Fruit fly (Drosophila melanogaster) whole organism, embryonic: ENCODE data around the gene alphaTub84B.
A peak's percentile ranks its signal among the peaks of the same experiment; 100 is the strongest.

ENCODE experiments used
- Bdp1 ChIP-seq: fragments of 200-800 bp; sonication (Bioruptor generic); optimal IDR thresholded peaks from 3 replicates; lab custom pipeline; 2016; ENCODE audit warnings: missing biosample characterization, missing genetic modification characterization
- CG10147 ChIP-seq: fragments of 200-800 bp; sonication (Bioruptor generic); optimal IDR thresholded peaks from 2 replicates; lab custom pipeline; 2019; ENCODE audit warnings: missing biosample characterization, mild to moderate bottlenecking, missing genetic modification characterization, moderate library complexity
- CG10654 ChIP-seq: fragments of 200-800 bp; sonication (Bioruptor generic); optimal IDR thresholded peaks from 2 replicates; lab custom pipeline; 2016; ENCODE audit warnings: missing biosample characterization, missing genetic modification characterization
- CG10979 ChIP-seq: fragments of 200-800 bp; sonication (Bioruptor generic); optimal IDR thresholded peaks from 2 replicates; lab custom pipeline; 2018; ENCODE audit warnings: missing biosample characterization, mild to moderate bottlenecking, missing genetic modification characterization, moderate library complexity
- CG11723 ChIP-seq: fragments of 200-800 bp; sonication (Bioruptor generic); optimal IDR thresholded peaks from 2 replicates; lab custom pipeline; 2017; ENCODE audit warnings: missing biosample characterization, mild to moderate bottlenecking, missing genetic modification characterization
- CG14050 ChIP-seq: fragments of 200-800 bp; sonication (Bioruptor generic); IDR thresholded peaks from 3 replicates; pipeline ENCODE4 v1.3.6; 2022; ENCODE audit warnings: missing biosample characterization, missing genetic modification characterization
- CG14860 ChIP-seq: fragments of 200-800 bp; sonication (Bioruptor generic); IDR thresholded peaks from 3 replicates; pipeline ENCODE4 v1.3.6; 2022; ENCODE audit warnings: missing biosample characterization, missing genetic modification characterization; ENCODE audit not compliant: partially characterized antibody
- CG15696 ChIP-seq: fragments of 200-800 bp; sonication (Bioruptor generic); optimal IDR thresholded peaks from 2 replicates; lab custom pipeline; 2019; ENCODE audit warnings: missing biosample characterization, mild to moderate bottlenecking, missing genetic modification characterization, moderate library complexity
- CG16813 ChIP-seq: fragments of 200-800 bp; sonication (Bioruptor generic); IDR thresholded peaks from 3 replicates; pipeline ENCODE4 v1.3.6; 2022; ENCODE audit warnings: missing biosample characterization, missing genetic modification characterization; ENCODE audit not compliant: partially characterized antibody
- CG17328 ChIP-seq: fragments of 200-800 bp; sonication (Bioruptor generic); IDR thresholded peaks from 2 replicates; pipeline ENCODE4 v1.3.6; 2022; ENCODE audit warnings: missing biosample characterization, missing genetic modification characterization
- CG17385 ChIP-seq: fragments of 200-800 bp; sonication (Bioruptor generic); optimal IDR thresholded peaks from 3 replicates; lab custom pipeline; 2018; ENCODE audit warnings: missing biosample characterization, mild to moderate bottlenecking, missing genetic modification characterization
- CG17829 ChIP-seq: fragments of 200-800 bp; optimal IDR thresholded peaks from 2 replicates; lab custom pipeline; 2019; ENCODE audit warnings: missing biosample characterization, mild to moderate bottlenecking, missing genetic modification characterization, moderate library complexity
- CG3065 ChIP-seq: fragments of 200-800 bp; sonication (Bioruptor generic); optimal IDR thresholded peaks from 2 replicates; lab custom pipeline; 2016; ENCODE audit warnings: missing biosample characterization, missing genetic modification characterization
- CG32772 ChIP-seq: fragments of 200-800 bp; sonication (Bioruptor generic); IDR thresholded peaks from 2 replicates; pipeline ENCODE4 v1.3.6; 2022; ENCODE audit warnings: missing biosample characterization, missing genetic modification characterization
- CG3726 ChIP-seq: fragments of 200-800 bp; sonication (Bioruptor generic); IDR thresholded peaks from 3 replicates; pipeline ENCODE4, ENCODE4 v1.3.6; 2022; ENCODE audit warnings: missing biosample characterization, missing genetic modification characterization
- CG4360 ChIP-seq: fragments of 200-800 bp; sonication (Bioruptor generic); IDR thresholded peaks from 2 replicates; pipeline ENCODE4 v1.3.6; 2022; ENCODE audit warnings: missing biosample characterization, missing genetic modification characterization
- CG4707 ChIP-seq: fragments of 200-800 bp; sonication (Bioruptor generic); optimal IDR thresholded peaks from 2 replicates; lab custom pipeline; 2018; ENCODE audit warnings: missing biosample characterization, mild to moderate bottlenecking, missing genetic modification characterization, moderate library complexity
- CG7271 ChIP-seq: fragments of 200-800 bp; sonication (Bioruptor generic); optimal IDR thresholded peaks from 2 replicates; lab custom pipeline; 2018; ENCODE audit warnings: missing biosample characterization, mild to moderate bottlenecking, missing genetic modification characterization, moderate library complexity
- CG8281 ChIP-seq: fragments of 200-800 bp; sonication (Bioruptor generic); optimal IDR thresholded peaks from 2 replicates; lab custom pipeline; 2018; ENCODE audit warnings: missing biosample characterization, mild to moderate bottlenecking, missing genetic modification characterization, moderate library complexity
- Dip3 ChIP-seq: fragments of 200-800 bp; sonication (Bioruptor generic); optimal IDR thresholded peaks from 3 replicates; lab custom pipeline; 2016; ENCODE audit warnings: missing biosample characterization, missing genetic modification characterization
- Fer2 ChIP-seq: fragments of 200-800 bp; sonication (Bioruptor generic); optimal IDR thresholded peaks from 2 replicates; lab custom pipeline; 2018; ENCODE audit warnings: missing biosample characterization, mild to moderate bottlenecking, missing genetic modification characterization, moderate library complexity
- HLH3B ChIP-seq: fragments of 200-800 bp; sonication (Bioruptor generic); IDR thresholded peaks from 2 replicates; pipeline ENCODE4 v1.3.6; 2022; ENCODE audit warnings: missing biosample characterization, missing genetic modification characterization
- HLHmδ ChIP-seq: fragments of 200-800 bp; sonication (Bioruptor generic); optimal IDR thresholded peaks from 2 replicates; lab custom pipeline; 2018; ENCODE audit warnings: missing biosample characterization, mild to moderate bottlenecking, missing genetic modification characterization, moderate library complexity
- Kr ChIP-seq: fragments of 200-800 bp; sonication (Bioruptor generic); optimal IDR thresholded peaks from 2 replicates; lab custom pipeline; 2017; ENCODE audit warnings: missing biosample characterization, mild to moderate bottlenecking, missing genetic modification characterization
- Max ChIP-seq: fragments of 200-800 bp; sonication (Bioruptor generic); optimal IDR thresholded peaks from 2 replicates; lab custom pipeline; 2016; ENCODE audit warnings: missing biosample characterization, mild to moderate bottlenecking, missing genetic modification characterization
- NC2β ChIP-seq: fragments of 200-800 bp; sonication (Bioruptor generic); optimal IDR thresholded peaks from 2 replicates; lab custom pipeline; 2016; ENCODE audit warnings: missing biosample characterization, missing genetic modification characterization
- Usf ChIP-seq: fragments of 200-800 bp; sonication (Bioruptor generic); optimal IDR thresholded peaks from 2 replicates; lab custom pipeline; 2017; ENCODE audit warnings: missing genotype, missing biosample characterization, missing genetic modification characterization
- Xbp1 ChIP-seq: fragments of 200-800 bp; sonication (Bioruptor generic); optimal IDR thresholded peaks from 3 replicates; lab custom pipeline; 2016; ENCODE audit warnings: missing biosample characterization, mild to moderate bottlenecking, missing genetic modification characterization
- ap ChIP-seq: fragments of 200-800 bp; sonication (Bioruptor generic); IDR thresholded peaks from 2 replicates; pipeline ENCODE4 v1.3.6; 2022; ENCODE audit warnings: missing biosample characterization, missing genetic modification characterization
- bigmax ChIP-seq: fragments of 200-800 bp; sonication (Bioruptor generic); optimal IDR thresholded peaks from 2 replicates; lab custom pipeline; 2018; ENCODE audit warnings: missing biosample characterization, mild to moderate bottlenecking, missing genetic modification characterization
- da ChIP-seq: fragments of 200-800 bp; sonication (Bioruptor generic); optimal IDR thresholded peaks from 2 replicates; lab custom pipeline; 2016; ENCODE audit warnings: missing biosample characterization, missing genetic modification characterization
- dm ChIP-seq: fragments of 200-800 bp; sonication (Bioruptor generic); optimal IDR thresholded peaks from 3 replicates; lab custom pipeline; 2016; ENCODE audit warnings: missing biosample characterization, missing genetic modification characterization
- ewg ChIP-seq: fragments of 200-800 bp; sonication (Bioruptor generic); optimal IDR thresholded peaks from 3 replicates; lab custom pipeline; 2017; ENCODE audit warnings: mild to moderate bottlenecking, missing biosample characterization, missing genetic modification reagents, missing genetic modification characterization
- hth ChIP-seq: fragments of >200 bp; optimal IDR thresholded peaks from 2 replicates; lab custom pipeline; 2017; ENCODE audit warnings: inconsistent platforms
- luna ChIP-seq: fragments of 200-800 bp; sonication (Bioruptor generic); optimal IDR thresholded peaks from 2 replicates; lab custom pipeline; 2016; ENCODE audit warnings: missing biosample characterization, missing genetic modification characterization
- nom ChIP-seq: fragments of 200-800 bp; sonication (Bioruptor generic); optimal IDR thresholded peaks from 2 replicates; lab custom pipeline; 2017; ENCODE audit warnings: missing biosample characterization, missing genetic modification characterization, mild to moderate bottlenecking, moderate library complexity, missing genetic modification reagents
- pfk ChIP-seq: fragments of 200-800 bp; sonication (Bioruptor generic); optimal IDR thresholded peaks from 2 replicates; lab custom pipeline; 2018; ENCODE audit warnings: missing biosample characterization, mild to moderate bottlenecking, missing genetic modification characterization, moderate library complexity
- pnt ChIP-seq: fragments of 200-800 bp; sonication (Bioruptor generic); optimal IDR thresholded peaks from 3 replicates; lab custom pipeline; 2016; ENCODE audit warnings: missing biosample characterization, missing genetic modification characterization
- sd ChIP-seq: fragments of 200-800 bp; sonication (Bioruptor generic); optimal IDR thresholded peaks from 3 replicates; lab custom pipeline; 2018; ENCODE audit warnings: missing biosample characterization, mild to moderate bottlenecking, missing genetic modification characterization, moderate library complexity
- tin ChIP-seq: fragments of 200-800 bp; sonication (Bioruptor generic); optimal IDR thresholded peaks from 3 replicates; lab custom pipeline; 2016; ENCODE audit warnings: missing biosample characterization, missing genetic modification characterization
- tll ChIP-seq, 2 experiments: fragments of 200-800 bp in 1 of 2; fragments of >200 bp in 1 of 2; sonication (Bioruptor generic) in 1 of 2; optimal IDR thresholded peaks; 2 replicates each; lab custom pipeline; 2017 to 2019; ENCODE audit warnings: missing biosample characterization in 2 of 2, missing genetic modification characterization in 2 of 2, mild to moderate bottlenecking in 1 of 2, moderate library complexity in 1 of 2
- unc-4 ChIP-seq: fragments of 200-800 bp; sonication (Bioruptor generic); IDR thresholded peaks from 2 replicates; pipeline ENCODE4 v1.3.6; 2022; ENCODE audit warnings: missing biosample characterization, missing genetic modification characterization; ENCODE audit not compliant: partially characterized antibody
- unpg ChIP-seq: fragments of 200-800 bp; sonication (Bioruptor generic); optimal IDR thresholded peaks from 3 replicates; lab custom pipeline; 2018; ENCODE audit warnings: missing biosample characterization, mild to moderate bottlenecking, missing genetic modification characterization, moderate library complexity
- vnd ChIP-seq: fragments of 200-800 bp; sonication (Bioruptor generic); IDR thresholded peaks from 3 replicates; pipeline ENCODE4 v1.3.6; 2022; ENCODE audit warnings: missing biosample characterization, missing genetic modification characterization; ENCODE audit not compliant: partially characterized antibody
- vvl ChIP-seq: fragments of 200-800 bp; sonication (Bioruptor generic); IDR thresholded peaks from 2 replicates; pipeline ENCODE4 v1.3.6; 2022; ENCODE audit warnings: missing biosample characterization, missing genetic modification characterization
- wek ChIP-seq: fragments of 200-800 bp; sonication (Bioruptor generic); optimal IDR thresholded peaks from 3 replicates; lab custom pipeline; 2018; ENCODE audit warnings: missing biosample characterization, mild to moderate bottlenecking, missing genetic modification characterization, moderate library complexity
- wor ChIP-seq: fragments of 200-800 bp; sonication (Bioruptor generic); IDR thresholded peaks from 2 replicates; pipeline ENCODE4 v1.3.6; 2022; ENCODE audit warnings: missing biosample characterization, missing genetic modification characterization
- yki ChIP-seq: fragments of >200 bp; optimal IDR thresholded peaks from 3 replicates; lab custom pipeline; 2018
- zfh2 ChIP-seq: fragments of 200-800 bp; sonication (Bioruptor generic); optimal IDR thresholded peaks from 2 replicates; lab custom pipeline; 2016; ENCODE audit warnings: missing biosample characterization, missing genetic modification characterization

alphaTub84B gene

dm6 chr3R:7102853-7103833 is 16.7 kb downstream of the alphaTub84B start:
- TF ChIP-seq unc-4 (GFP tag; lab: Robert Waterston, UW), result no peak
- no peak for TF ChIP-seq ap (GFP tag; lab: Robert Waterston, UW)
- no peak for TF ChIP-seq pnt (GFP tag; lab: Kevin White, UChicago)
- peak; percentile 58; the same call in 1 of the 2 replicates for TF ChIP-seq vvl
- no peak for TF ChIP-seq CG17328
- TF ChIP-seq tin, result no peak
- no peak for TF ChIP-seq wor (GFP tag; lab: Robert Waterston, UW)
- no peak for TF ChIP-seq CG3065 (GFP tag; lab: Kevin White, UChicago)
- no peak for TF ChIP-seq unpg (GFP tag; lab: Kevin White, UChicago)
- TF ChIP-seq Xbp1 (GFP tag; lab: Kevin White, UChicago), result no peak
- TF ChIP-seq CG32772, result no peak
- TF ChIP-seq HLHmδ (GFP tag; lab: Kevin White, UChicago), result peak; percentile 50
- no peak for TF ChIP-seq CG11723 (GFP tag; lab: Kevin White, UChicago)
- no peak for TF ChIP-seq luna (GFP tag; lab: Kevin White, UChicago)
- no peak for TF ChIP-seq hth
- TF ChIP-seq Fer2 (tag; lab: Kevin White, UChicago), result no peak
- TF ChIP-seq pfk (GFP tag; lab: Kevin White, UChicago), result no peak
- TF ChIP-seq Usf, result no peak
- peak; percentile 23 for TF ChIP-seq CG17385 (GFP tag; lab: Kevin White, UChicago)
- TF ChIP-seq CG4360 (GFP tag; lab: Robert Waterston, UW), result peak; percentile 91
- no peak for TF ChIP-seq NC2β
- no peak for TF ChIP-seq CG15696 (tag; lab: Kevin White, UChicago)
- no peak for TF ChIP-seq CG16813 (GFP tag; lab: Robert Waterston, UW)
- no peak for TF ChIP-seq Max
- peak; percentile 91 for TF ChIP-seq yki (lab: Kevin White, UChicago)
- no peak for TF ChIP-seq CG17829
- TF ChIP-seq Bdp1 (GFP tag; lab: Kevin White, UChicago), result no peak
- no peak for TF ChIP-seq CG10979
- no peak for TF ChIP-seq bigmax (GFP tag; lab: Kevin White, UChicago)
- peak; percentile 42 for TF ChIP-seq CG4707 (GFP tag; lab: Kevin White, UChicago)
- TF ChIP-seq ewg (GFP tag; lab: Kevin White, UChicago), result peak; percentile 44
- TF ChIP-seq nom, result peak; percentile 37
- TF ChIP-seq CG7271 (tag; lab: Kevin White, UChicago), result no peak
- no peak for TF ChIP-seq vnd
- no peak for TF ChIP-seq sd (tag; lab: Kevin White, UChicago)
- no peak for TF ChIP-seq da (GFP tag; lab: Kevin White, UChicago)
- no peak for TF ChIP-seq zfh2 (GFP tag; lab: Kevin White, UChicago)
- TF ChIP-seq Dip3 (GFP tag; lab: Kevin White, UChicago), result no peak
- no peak for TF ChIP-seq HLH3B
- TF ChIP-seq CG8281, result no peak
- no peak for TF ChIP-seq CG3726 (GFP tag; lab: Robert Waterston, UW)
- TF ChIP-seq tll (GFP tag; optimal IDR thresholded peaks at IDR 0.05; lab: Kevin White, UChicago), result no peak
- no peak for TF ChIP-seq CG10147
- TF ChIP-seq CG14860 (GFP tag; lab: Robert Waterston, UW), result no peak
- TF ChIP-seq Kr (GFP tag; lab: Kevin White, UChicago), result no peak
- peak; percentile 5 for TF ChIP-seq wek
- no peak for TF ChIP-seq dm (GFP tag; lab: Kevin White, UChicago)
- no peak for TF ChIP-seq CG14050 (GFP tag; lab: Robert Waterston, UW)
- no peak for TF ChIP-seq CG10654 (GFP tag; lab: Kevin White, UChicago)
